Worm (Caenorhabditis elegans) whole organism, late embryonic: Measurements from ENCODE around the gene Y32B12B.1.

Experiments
- F13H6.1 ChIP-seq: sonication (generic microtip); optimal IDR thresholded peaks from 2 replicates; lab custom pipeline; 2016; ENCODE audit warnings: missing genetic modification characterization, missing compliant biosample characterization
- ceh-22 ChIP-seq: sonication (generic microtip); optimal IDR thresholded peaks from 2 replicates; lab custom pipeline; 2017; ENCODE audit warnings: missing biosample characterization, missing genetic modification characterization
- ceh-24 ChIP-seq: sonication (generic microtip); optimal IDR thresholded peaks from 2 replicates; lab custom pipeline; 2016; ENCODE audit warnings: mild to moderate bottlenecking, missing genetic modification characterization, missing compliant biosample characterization
- ceh-30 ChIP-seq: fragments of 150-350 bp; optimal IDR thresholded peaks from 2 replicates; lab custom pipeline; 2014; ENCODE audit warnings: missing biosample characterization, missing genetic modification characterization
- fax-1 ChIP-seq: sonication (generic microtip); optimal IDR thresholded peaks from 2 replicates; lab custom pipeline; 2016; ENCODE audit warnings: missing genotype, missing genetic modification characterization, missing compliant biosample characterization
- fkh-6 ChIP-seq: sonication (generic microtip); optimal IDR thresholded peaks from 2 replicates; lab custom pipeline; 2016; ENCODE audit warnings: missing genetic modification characterization, missing compliant biosample characterization
- nhr-11 ChIP-seq: fragments of 150-350 bp; optimal IDR thresholded peaks from 2 replicates; lab custom pipeline; 2014; ENCODE audit warnings: missing biosample characterization, missing genetic modification characterization
- pag-3 ChIP-seq: sonication (generic microtip); optimal IDR thresholded peaks from 2 replicates; lab custom pipeline; 2016; ENCODE audit warnings: missing compliant biosample characterization, missing genetic modification characterization, borderline replicate concordance
- rnt-1 ChIP-seq: sonication (generic microtip); optimal IDR thresholded peaks from 2 replicates; lab custom pipeline; 2016; ENCODE audit warnings: missing genetic modification characterization, missing compliant biosample characterization
- sox-2 ChIP-seq: fragments of 200-800 bp; sonication (Bioruptor generic); IDR thresholded peaks from 2 replicates; pipeline ENCODE4 v1.3.6; 2022; ENCODE audit warnings: missing genetic modification reagents, missing genetic modification characterization, missing compliant biosample characterization
- tbx-2 ChIP-seq: sonication (generic microtip); optimal IDR thresholded peaks from 2 replicates; lab custom pipeline; 2016; ENCODE audit warnings: missing genetic modification characterization, missing compliant biosample characterization
- tbx-7 ChIP-seq: sonication (generic microtip); optimal IDR thresholded peaks from 2 replicates; lab custom pipeline; 2016; ENCODE audit warnings: missing genotype, missing genetic modification characterization, missing compliant biosample characterization
- unc-86 ChIP-seq: sonication (generic microtip); optimal IDR thresholded peaks from 2 replicates; lab custom pipeline; 2016; ENCODE audit warnings: missing genetic modification characterization, missing compliant biosample characterization

The Y32B12B.1 gene

ce11 chrV:16581061-16581460, 44.3 kb downstream of the Y32B12B.1 start:
- no peak for TF ChIP-seq tbx-7 (tag; lab: Kevin White, UChicago)
- TF ChIP-seq tbx-2 (tag; lab: Kevin White, UChicago) = no peak
- no peak for TF ChIP-seq sox-2 (GFP tag; lab: Robert Waterston, UW)
- TF ChIP-seq unc-86 (tag; lab: Kevin White, UChicago) = no peak

- TF ChIP-seq rnt-1 (tag; lab: Kevin White, UChicago) (no peak), fkh-6 (tag; lab: Kevin White, UChicago) (no peak), tbx-7 (tag; lab: Kevin White, UChicago) (no peak), ceh-30 (tag; lab: Kevin White, UChicago) (no peak), fax-1 (tag; lab: Kevin White, UChicago) (no peak), tbx-2 (tag; lab: Kevin White, UChicago) (no peak), F13H6.1 (tag; lab: Kevin White, UChicago) (no peak), pag-3 (tag; lab: Kevin White, UChicago) (no peak), ceh-24 (tag; lab: Kevin White, UChicago) (no peak), nhr-11 (tag; lab: Kevin White, UChicago) (no peak), ceh-22 (tag; lab: Kevin White, UChicago) (no peak)
These were observed 46.2 kb downstream of the Y32B12B.1 start, which contains the start of gene str-150 for ce11 chrV:16582973-16583372. Gene str-150 (plus strand): TSS chrV:16583273.
